Fruit fly (Drosophila melanogaster) whole organism, embryonic: ENCODE data around the gene Surf1.

ENCODE experiments used
- Ada2b ChIP-seq: fragments of 200-800 bp; sonication (Bioruptor generic); IDR thresholded peaks from 2 replicates; pipeline ENCODE4 v1.3.6; 2022; ENCODE audit warnings: missing biosample characterization, missing genetic modification characterization
- Awh ChIP-seq: fragments of 200-800 bp; sonication (Bioruptor generic); IDR thresholded peaks from 2 replicates; pipeline ENCODE4, ENCODE4 v1.3.6; 2022; ENCODE audit warnings: missing biosample characterization, missing genetic modification characterization
- B-H1 ChIP-seq: fragments of 200-800 bp; sonication (Bioruptor generic); IDR thresholded peaks from 3 replicates; pipeline ENCODE4 v1.3.6; 2022; ENCODE audit warnings: missing biosample characterization, missing genetic modification characterization
- BEAF-32 ChIP-seq: fragments of 200-800 bp; sonication (Bioruptor generic); optimal IDR thresholded peaks from 3 replicates; lab custom pipeline; 2017; ENCODE audit warnings: missing biosample characterization, missing genetic modification characterization, mild to moderate bottlenecking, moderate library complexity, missing genetic modification reagents
- CG10431 ChIP-seq: fragments of 200-800 bp; sonication (Bioruptor generic); optimal IDR thresholded peaks from 3 replicates; lab custom pipeline; 2018; ENCODE audit warnings: missing biosample characterization, mild to moderate bottlenecking, missing genetic modification characterization
- CG11085 ChIP-seq: fragments of 200-800 bp; sonication (Bioruptor generic); IDR thresholded peaks from 2 replicates; pipeline ENCODE4 v1.3.6; 2022; ENCODE audit warnings: missing biosample characterization, missing genetic modification characterization
- CG11723 ChIP-seq: fragments of 200-800 bp; sonication (Bioruptor generic); optimal IDR thresholded peaks from 2 replicates; lab custom pipeline; 2017; ENCODE audit warnings: missing biosample characterization, mild to moderate bottlenecking, missing genetic modification characterization
- CG15514 ChIP-seq: fragments of 200-800 bp; sonication (Bioruptor generic); optimal IDR thresholded peaks from 3 replicates; lab custom pipeline; 2017; ENCODE audit warnings: missing biosample characterization, missing genetic modification characterization, mild to moderate bottlenecking, moderate library complexity, missing genetic modification reagents
- CG1602 ChIP-seq: fragments of 200-800 bp; sonication (Bioruptor generic); optimal IDR thresholded peaks from 3 replicates; lab custom pipeline; 2016; ENCODE audit warnings: missing biosample characterization, missing genetic modification characterization
- CG16815 ChIP-seq: fragments of 200-800 bp; sonication (Bioruptor generic); optimal IDR thresholded peaks from 3 replicates; lab custom pipeline; 2017; ENCODE audit warnings: missing biosample characterization, mild to moderate bottlenecking, missing genetic modification characterization
- CG2889 ChIP-seq: fragments of 200-800 bp; sonication (Bioruptor generic); IDR thresholded peaks from 3 replicates; pipeline ENCODE4 v1.3.6; 2022; ENCODE audit warnings: missing biosample characterization, missing genetic modification characterization
- CG31224 ChIP-seq: fragments of 200-800 bp; sonication (Bioruptor generic); IDR thresholded peaks from 2 replicates; pipeline ENCODE4 v1.3.6; 2022; ENCODE audit warnings: missing biosample characterization, missing genetic modification characterization
- CG3847 ChIP-seq: fragments of 200-800 bp; sonication (Bioruptor generic); IDR thresholded peaks from 2 replicates; pipeline ENCODE4 v1.3.6; 2022; ENCODE audit warnings: missing biosample characterization, missing genetic modification characterization
- CG3995 ChIP-seq: fragments of 200-800 bp; sonication (Bioruptor generic); optimal IDR thresholded peaks from 3 replicates; lab custom pipeline; 2016; ENCODE audit warnings: missing biosample characterization, missing genetic modification characterization
- CG4404 ChIP-seq: fragments of 200-800 bp; sonication (Bioruptor generic); IDR thresholded peaks from 2 replicates; pipeline ENCODE4 v1.3.6; 2022; ENCODE audit warnings: missing biosample characterization, missing genetic modification characterization
- CG6272 ChIP-seq: fragments of 200-800 bp; sonication (Bioruptor generic); IDR thresholded peaks from 2 replicates; pipeline ENCODE4 v1.3.6; 2022; ENCODE audit warnings: missing biosample characterization, missing genetic modification characterization
- CG7745 ChIP-seq: fragments of 200-800 bp; sonication (Bioruptor generic); optimal IDR thresholded peaks from 2 replicates; lab custom pipeline; 2018; ENCODE audit warnings: missing biosample characterization, mild to moderate bottlenecking, missing genetic modification characterization, moderate library complexity
- CG8478 ChIP-seq: fragments of >200 bp; optimal IDR thresholded peaks from 2 replicates; lab custom pipeline; 2018
- CTCF ChIP-seq: fragments of 200-800 bp; sonication (Bioruptor generic); optimal IDR thresholded peaks from 2 replicates; lab custom pipeline; 2017; ENCODE audit warnings: missing biosample characterization, mild to moderate bottlenecking, missing genetic modification characterization, moderate library complexity
- D19B ChIP-seq: fragments of 200-800 bp; sonication (Bioruptor generic); optimal IDR thresholded peaks from 2 replicates; lab custom pipeline; 2017; ENCODE audit warnings: missing biosample characterization, mild to moderate bottlenecking, missing genetic modification characterization
- Doc2 ChIP-seq: fragments of 200-800 bp; sonication (Bioruptor generic); IDR thresholded peaks from 2 replicates; pipeline ENCODE4 v1.3.6; 2022; ENCODE audit warnings: missing biosample characterization, missing genetic modification characterization
- Fer1 ChIP-seq: fragments of 200-800 bp; sonication (Bioruptor generic); optimal IDR thresholded peaks from 2 replicates; lab custom pipeline; 2017; ENCODE audit warnings: missing biosample characterization, mild to moderate bottlenecking, missing genetic modification characterization
- H2.0 ChIP-seq: fragments of 200-800 bp; sonication (Bioruptor generic); IDR thresholded peaks from 2 replicates; pipeline ENCODE4 v1.3.6; 2022; ENCODE audit warnings: missing biosample characterization, missing genetic modification characterization
- HLH54F ChIP-seq: fragments of 200-800 bp; sonication (Bioruptor generic); optimal IDR thresholded peaks from 3 replicates; lab custom pipeline; 2016; ENCODE audit warnings: missing biosample characterization, missing genetic modification characterization
- HmgD ChIP-seq: fragments of 200-800 bp; sonication (Bioruptor generic); optimal IDR thresholded peaks from 3 replicates; lab custom pipeline; 2016; ENCODE audit warnings: missing biosample characterization, missing genetic modification characterization
- Hmr ChIP-seq: fragments of 200-800 bp; sonication (Bioruptor generic); optimal IDR thresholded peaks from 3 replicates; lab custom pipeline; 2017; ENCODE audit warnings: mild to moderate bottlenecking, missing biosample characterization, missing genetic modification reagents, missing genetic modification characterization
- Jarid2 ChIP-seq: fragments of 200-800 bp; sonication (Bioruptor generic); optimal IDR thresholded peaks from 3 replicates; lab custom pipeline; 2017; ENCODE audit warnings: mild to moderate bottlenecking, missing biosample characterization, missing genetic modification reagents, missing genetic modification characterization
- Lhr ChIP-seq: fragments of 200-800 bp; sonication (Bioruptor generic); optimal IDR thresholded peaks from 3 replicates; lab custom pipeline; 2017; ENCODE audit warnings: mild to moderate bottlenecking, missing biosample characterization, missing genetic modification reagents, missing genetic modification characterization
- Myb ChIP-seq: fragments of 200-800 bp; sonication (Bioruptor generic); optimal IDR thresholded peaks from 2 replicates; lab custom pipeline; 2016; ENCODE audit warnings: missing biosample characterization, missing genetic modification characterization
- Ravus ChIP-seq: fragments of 200-800 bp; sonication (Bioruptor generic); IDR thresholded peaks from 2 replicates; pipeline ENCODE4 v1.3.6; 2022; ENCODE audit warnings: missing biosample characterization, missing genetic modification characterization
- Xbp1 ChIP-seq: fragments of 200-800 bp; sonication (Bioruptor generic); optimal IDR thresholded peaks from 3 replicates; lab custom pipeline; 2016; ENCODE audit warnings: missing biosample characterization, mild to moderate bottlenecking, missing genetic modification characterization
- ara ChIP-seq: fragments of 200-800 bp; sonication (Bioruptor generic); IDR thresholded peaks from 2 replicates; pipeline ENCODE4 v1.3.6; 2022; ENCODE audit warnings: missing biosample characterization, missing genetic modification characterization
- caup ChIP-seq: fragments of 200-800 bp; sonication (Bioruptor generic); optimal IDR thresholded peaks from 3 replicates; lab custom pipeline; 2017; ENCODE audit warnings: missing biosample characterization, mild to moderate bottlenecking, missing genetic modification characterization, moderate library complexity; ENCODE audit not compliant: severe bottlenecking
- chm ChIP-seq: fragments of 200-800 bp; sonication (Bioruptor generic); IDR thresholded peaks from 2 replicates; pipeline ENCODE4 v1.3.6; 2022; ENCODE audit warnings: missing biosample characterization, missing genetic modification characterization
- corto ChIP-seq: fragments of 200-800 bp; sonication (Bioruptor generic); optimal IDR thresholded peaks from 2 replicates; lab custom pipeline; 2016; ENCODE audit warnings: missing biosample characterization, mild to moderate bottlenecking, missing genetic modification characterization, moderate library complexity
- dan ChIP-seq: fragments of 200-800 bp; sonication (Bioruptor generic); IDR thresholded peaks from 2 replicates; pipeline ENCODE4 v1.3.6; 2022; ENCODE audit warnings: missing biosample characterization, missing genetic modification characterization
- dmrt11E ChIP-seq: fragments of 200-800 bp; sonication (Bioruptor generic); optimal IDR thresholded peaks from 3 replicates; lab custom pipeline; 2018; ENCODE audit warnings: missing biosample characterization, mild to moderate bottlenecking, missing genetic modification characterization, moderate library complexity
- eyg ChIP-seq: fragments of 200-800 bp; sonication (Bioruptor generic); optimal IDR thresholded peaks from 3 replicates; lab custom pipeline; 2016; ENCODE audit warnings: missing biosample characterization, missing genetic modification characterization
- gce ChIP-seq: fragments of 200-800 bp; sonication (Bioruptor generic); IDR thresholded peaks from 3 replicates; pipeline ENCODE4 v1.3.6; 2022; ENCODE audit warnings: missing biosample characterization, missing genetic modification characterization
- grau ChIP-seq: fragments of 200-800 bp; optimal IDR thresholded peaks from 3 replicates; lab custom pipeline; 2019; ENCODE audit warnings: missing biosample characterization, mild to moderate bottlenecking, missing genetic modification characterization, moderate library complexity
- kah ChIP-seq: fragments of 200-800 bp; sonication (Bioruptor generic); optimal IDR thresholded peaks from 2 replicates; lab custom pipeline; 2018; ENCODE audit warnings: missing biosample characterization, mild to moderate bottlenecking, missing genetic modification characterization
- knrl ChIP-seq: fragments of 200-800 bp; sonication (Bioruptor generic); IDR thresholded peaks from 3 replicates; pipeline ENCODE4 v1.3.6; 2022; ENCODE audit warnings: missing biosample characterization, missing genetic modification characterization; ENCODE audit not compliant: partially characterized antibody
- lilli ChIP-seq: fragments of 200-800 bp; sonication (Bioruptor generic); optimal IDR thresholded peaks from 3 replicates; lab custom pipeline; 2016; ENCODE audit warnings: missing biosample characterization, missing genetic modification characterization
- nerfin-1 ChIP-seq: fragments of 200-800 bp; sonication (Bioruptor generic); optimal IDR thresholded peaks from 3 replicates; lab custom pipeline; 2019; ENCODE audit warnings: missing biosample characterization, mild to moderate bottlenecking, missing genetic modification characterization, moderate library complexity
- pita ChIP-seq: fragments of 200-800 bp; sonication (Bioruptor generic); optimal IDR thresholded peaks from 2 replicates; lab custom pipeline; 2017; ENCODE audit warnings: missing biosample characterization, mild to moderate bottlenecking, missing genetic modification characterization
- pum ChIP-seq: fragments of 200-800 bp; sonication (Bioruptor generic); optimal IDR thresholded peaks from 2 replicates; lab custom pipeline; 2016; ENCODE audit warnings: missing biosample characterization, missing genetic modification characterization
- sc ChIP-seq, 3 experiments: fragments of >200 bp in 2 of 3; fragments of 200-800 bp in 1 of 3; sonication (Bioruptor generic) in 1 of 3; optimal IDR thresholded peaks; 2 replicates in 2 of 3; 3 replicates in 1 of 3; lab custom pipeline; 2017; ENCODE audit warnings: mild to moderate bottlenecking in 1 of 3, missing biosample characterization in 1 of 3, missing genetic modification characterization in 1 of 3, missing genetic modification reagents in 1 of 3
- sd ChIP-seq: fragments of 200-800 bp; sonication (Bioruptor generic); optimal IDR thresholded peaks from 3 replicates; lab custom pipeline; 2018; ENCODE audit warnings: missing biosample characterization, mild to moderate bottlenecking, missing genetic modification characterization, moderate library complexity
- stwl ChIP-seq: fragments of 200-800 bp; sonication (Bioruptor generic); optimal IDR thresholded peaks from 3 replicates; lab custom pipeline; 2018; ENCODE audit warnings: missing biosample characterization, mild to moderate bottlenecking, missing genetic modification characterization, moderate library complexity
- zfh2 ChIP-seq: fragments of 200-800 bp; sonication (Bioruptor generic); optimal IDR thresholded peaks from 2 replicates; lab custom pipeline; 2016; ENCODE audit warnings: missing biosample characterization, missing genetic modification characterization

The Surf1 gene

dm6 chr3L:6963792-6964487, 5.8 kb downstream of the Surf1 start (continued):
- TF ChIP-seq Ada2b (GFP tag; lab: Robert Waterston, UW) (peak; percentile 74), eyg (GFP tag; lab: Kevin White, UChicago) (no peak), knrl (GFP tag; lab: Robert Waterston, UW) (no peak), Myb (GFP tag; lab: Kevin White, UChicago) (peak; percentile 63), Ravus (GFP tag; lab: Robert Waterston, UW) (no peak; the same call in 1 of the 2 replicates), pita (GFP tag; lab: Kevin White, UChicago) (no peak), CG3847 (GFP tag; lab: Robert Waterston, UW) (peak; percentile 77), lilli (GFP tag; lab: Kevin White, UChicago) (peak; percentile 83), Xbp1 (GFP tag; lab: Kevin White, UChicago) (peak; percentile 85), sc (optimal IDR thresholded peaks at IDR 0.05; lab: Kevin White, UChicago) (no peak), sc (GFP tag; optimal IDR thresholded peaks at IDR 0.05; lab: Kevin White, UChicago) (peak; percentile 74), H2.0 (GFP tag; lab: Robert Waterston, UW) (peak; percentile 67), sd (tag; lab: Kevin White, UChicago) (peak; percentile 24), BEAF-32 (no peak), kah (GFP tag; lab: Kevin White, UChicago) (peak; percentile 28), nerfin-1 (tag; lab: Kevin White, UChicago) (peak; percentile 18), stwl (tag; lab: Kevin White, UChicago) (no peak), Hmr (peak; percentile 80), CG8478 (peak; percentile 86), CG6272 (GFP tag; lab: Robert Waterston, UW) (peak; percentile 52), HmgD (GFP tag; lab: Kevin White, UChicago) (peak; percentile 47), CTCF (GFP tag; lab: Kevin White, UChicago) (no peak), CG3995 (GFP tag; lab: Kevin White, UChicago) (no peak), CG4404 (GFP tag; lab: Robert Waterston, UW) (peak; percentile 55), Awh (GFP tag; lab: Robert Waterston, UW) (peak; percentile 65; the same call in 1 of the 2 replicates), CG1602 (GFP tag; lab: Kevin White, UChicago) (peak; percentile 77), ara (peak; percentile 67), zfh2 (GFP tag; lab: Kevin White, UChicago) (peak; percentile 60), Fer1 (GFP tag; lab: Kevin White, UChicago) (peak; percentile 78), chm (peak; percentile 58; the same call in 1 of the 2 replicates), B-H1 (GFP tag; lab: Robert Waterston, UW) (peak; percentile 42; the same call in 1 of the 3 replicates), CG2889 (peak; percentile 55; the same call in 2 of the 3 replicates), corto (GFP tag; lab: Kevin White, UChicago) (no peak), dan (GFP tag; lab: Robert Waterston, UW) (no peak), gce (GFP tag; lab: Robert Waterston, UW) (peak; percentile 46; the same call in 1 of the 3 replicates), CG31224 (GFP tag; lab: Robert Waterston, UW) (peak; percentile 50), CG7745 (no peak), grau (tag; lab: Kevin White, UChicago) (peak; percentile 86), Jarid2 (GFP tag; lab: Kevin White, UChicago) (no peak), CG10431 (GFP tag; lab: Kevin White, UChicago) (no peak), CG16815 (peak; percentile 67), caup (GFP tag; lab: Kevin White, UChicago) (peak; percentile 48), Lhr (GFP tag; lab: Kevin White, UChicago) (peak; percentile 63), dmrt11E (tag; lab: Kevin White, UChicago) (peak; percentile 85), CG11723 (peak; percentile 79), D19B (peak; percentile 6), CG15514 (GFP tag; lab: Kevin White, UChicago) (peak; percentile 67), CG11085 (0 out of 2 replicates have a peak, but pooled peaks have one; percentile 48), Doc2 (GFP tag; lab: Robert Waterston, UW) (no peak), pum (GFP tag; lab: Kevin White, UChicago) (peak; percentile 70), HLH54F (peak; percentile 75)
